Worm (Caenorhabditis elegans): ENCODE measurements around the gene hex-1.

Gene hex-1

DNA sequence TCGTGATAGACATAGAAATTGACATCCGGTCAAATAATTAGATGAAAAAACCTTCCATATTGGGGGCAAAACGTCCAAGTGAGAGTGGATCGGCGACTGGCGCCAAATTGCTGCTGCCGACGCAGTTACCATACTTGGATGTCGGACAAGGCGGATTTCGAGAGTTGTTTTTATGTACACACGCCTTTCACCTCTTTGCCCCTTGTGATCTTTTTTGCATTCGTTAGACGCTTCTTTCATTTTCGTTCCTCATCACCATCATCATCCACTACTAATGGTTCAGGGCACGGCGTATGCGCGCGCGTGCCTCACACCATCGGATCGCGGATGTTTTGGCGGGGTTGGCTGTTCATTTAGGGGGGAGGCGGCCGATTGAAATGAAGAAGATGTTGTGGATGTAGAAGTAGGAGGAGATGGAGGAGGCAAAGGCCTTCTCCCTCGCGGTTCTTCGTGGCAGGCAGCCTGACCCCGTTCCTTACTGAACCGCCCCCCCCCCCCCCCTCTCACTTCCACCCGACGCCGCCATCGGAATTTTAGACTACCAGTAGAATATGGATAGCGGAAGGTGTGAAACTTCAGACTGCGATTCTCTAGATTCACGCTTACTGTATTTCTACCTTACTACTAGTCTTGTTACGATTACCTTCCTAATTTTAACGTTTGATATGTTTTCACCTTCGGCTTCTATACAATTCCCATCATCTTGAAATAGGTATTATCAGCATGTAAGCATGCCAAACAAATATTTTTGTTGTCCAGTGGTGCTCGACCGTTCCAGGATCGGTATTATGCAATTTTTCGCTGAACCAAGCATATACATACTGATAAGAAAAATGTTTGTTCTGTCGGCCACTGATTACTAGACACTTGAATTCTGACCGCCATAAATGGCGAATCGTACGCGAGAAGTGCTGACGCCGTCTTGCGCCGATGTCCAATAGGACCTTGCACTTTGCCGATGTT is 7.3 kb upstream of the hex-1 start:
- no peak for TF ChIP-seq unc-62 (GFP tag; optimal IDR thresholded peaks at IDR 0.05)

DNA sequence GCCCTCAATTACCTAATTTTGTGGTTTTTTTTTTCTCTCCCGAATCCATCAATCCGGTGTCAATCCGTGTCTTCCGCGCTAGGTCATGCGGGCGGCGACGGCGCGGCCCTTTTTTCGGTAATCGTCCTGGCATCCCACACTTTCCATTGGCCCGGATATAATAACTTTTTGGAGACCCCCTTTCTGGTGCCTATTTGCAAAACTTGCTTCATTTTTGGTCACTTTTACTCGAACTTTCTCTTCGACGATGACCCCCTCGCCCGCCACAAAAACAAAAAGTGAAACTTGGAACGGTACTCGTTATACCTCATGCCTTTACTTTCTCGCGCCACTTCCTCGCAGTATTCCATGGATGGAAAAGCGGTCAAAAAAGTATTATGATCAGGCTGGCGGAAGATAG is 6.5 kb upstream of the hex-1 start:
- no peak for TF ChIP-seq unc-62 (GFP tag; optimal IDR thresholded peaks at IDR 0.05)

DNA sequence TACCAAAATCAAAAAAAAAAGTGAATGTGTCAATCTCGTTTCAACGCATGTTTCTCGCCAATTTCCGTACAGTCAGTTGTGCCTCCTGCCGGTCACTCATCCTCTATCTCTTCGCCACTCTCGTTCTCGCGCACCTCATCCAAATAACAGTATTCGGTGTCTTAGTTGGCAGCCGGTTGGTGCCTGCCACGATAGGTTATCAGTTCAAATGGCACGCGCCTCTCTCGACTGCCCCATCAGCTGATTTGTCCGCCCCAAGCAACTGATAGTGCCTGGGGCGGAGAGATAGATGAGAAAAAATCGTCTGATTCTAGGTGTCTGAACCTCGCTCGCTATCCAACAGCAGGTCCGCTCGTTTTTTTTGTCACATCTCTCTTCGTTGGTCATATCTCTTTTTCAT is 5.8 kb upstream of the hex-1 start:
- TF ChIP-seq unc-62 (GFP tag; optimal IDR thresholded peaks at IDR 0.05): no peak

DNA sequence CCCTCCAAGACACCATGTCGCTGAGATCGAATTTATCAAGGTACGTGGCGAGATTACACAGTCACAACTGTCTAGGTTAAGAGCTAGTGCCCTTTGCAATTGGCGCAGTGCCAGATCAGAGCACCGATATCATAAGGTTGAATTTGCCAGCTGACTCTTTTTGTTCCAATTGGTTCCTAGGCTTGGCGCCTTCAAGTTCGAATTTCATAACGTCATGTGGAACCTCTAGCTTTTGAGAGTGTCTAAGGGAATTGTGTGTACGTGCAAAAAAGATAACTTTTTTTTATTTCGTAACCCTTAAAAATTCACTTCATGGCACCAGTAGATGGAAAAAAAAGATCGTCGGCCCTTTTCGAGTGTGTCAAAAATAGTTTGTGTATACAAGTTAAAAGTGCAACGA is 4.7 kb upstream of the hex-1 start:
- TF ChIP-seq unc-62 (GFP tag; optimal IDR thresholded peaks at IDR 0.05): no peak

DNA sequence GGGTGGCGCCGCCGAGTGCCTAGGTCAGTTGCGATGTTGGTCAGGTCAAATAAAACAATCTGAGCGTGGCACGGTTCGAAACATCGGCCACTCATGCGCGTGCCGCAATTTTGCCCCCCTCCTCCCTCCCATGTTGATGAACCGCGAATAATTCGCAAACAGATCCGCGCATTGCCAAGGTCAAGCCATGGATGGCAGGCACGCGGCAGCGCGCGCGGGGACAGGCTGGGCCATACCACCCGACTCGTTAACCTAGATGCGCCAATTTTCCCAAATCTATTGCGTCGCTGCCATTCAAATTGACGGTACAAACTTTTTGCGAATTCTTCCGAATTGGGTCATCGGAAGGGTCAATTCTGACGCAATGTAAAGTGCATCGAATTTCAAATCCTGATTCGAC is 4.3 kb upstream of the hex-1 start:
- TF ChIP-seq unc-62 (GFP tag; optimal IDR thresholded peaks at IDR 0.05): no peak

DNA sequence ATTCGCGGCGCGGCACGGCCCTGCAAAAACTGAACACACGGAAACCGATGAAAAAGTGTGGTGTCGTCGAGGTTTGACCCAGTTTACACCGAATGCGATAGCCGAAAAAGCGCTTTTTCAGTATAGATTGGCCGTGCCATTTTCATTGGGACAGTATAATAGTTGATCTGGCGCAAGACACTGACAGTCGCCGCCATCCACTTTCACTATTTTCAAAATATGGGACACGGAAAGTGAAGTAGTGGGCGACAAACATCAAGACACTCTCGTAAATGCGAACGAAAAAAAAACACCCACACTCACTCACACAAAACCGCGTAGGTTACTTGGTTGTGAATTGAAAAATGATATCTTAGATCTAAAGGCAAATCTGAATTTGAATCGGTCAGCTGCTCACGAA is 1.9 kb upstream of the hex-1 start:
- TF ChIP-seq unc-62 (GFP tag; optimal IDR thresholded peaks at IDR 0.05): no peak

DNA sequence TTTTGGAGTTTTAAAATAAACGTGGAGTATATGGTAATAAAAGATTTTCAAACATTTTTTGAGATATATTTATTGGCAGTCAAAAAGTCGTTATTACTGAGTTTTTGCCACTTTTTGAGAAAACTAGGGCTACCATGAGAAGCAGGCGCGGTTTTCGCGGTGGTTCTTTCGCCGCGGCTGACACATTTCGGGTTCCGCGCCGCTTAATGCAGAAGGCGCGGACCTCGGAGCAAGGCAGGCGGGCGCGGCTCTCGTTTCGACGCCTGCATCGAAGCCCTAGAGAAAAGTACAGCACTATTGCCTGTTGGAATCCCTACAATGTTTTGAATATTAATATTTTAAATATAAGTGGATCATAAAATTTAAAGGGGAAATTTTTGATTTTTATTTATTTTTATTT is 1.5 kb upstream of the hex-1 start:
- no peak for TF ChIP-seq unc-62 (GFP tag; optimal IDR thresholded peaks at IDR 0.05)

DNA sequence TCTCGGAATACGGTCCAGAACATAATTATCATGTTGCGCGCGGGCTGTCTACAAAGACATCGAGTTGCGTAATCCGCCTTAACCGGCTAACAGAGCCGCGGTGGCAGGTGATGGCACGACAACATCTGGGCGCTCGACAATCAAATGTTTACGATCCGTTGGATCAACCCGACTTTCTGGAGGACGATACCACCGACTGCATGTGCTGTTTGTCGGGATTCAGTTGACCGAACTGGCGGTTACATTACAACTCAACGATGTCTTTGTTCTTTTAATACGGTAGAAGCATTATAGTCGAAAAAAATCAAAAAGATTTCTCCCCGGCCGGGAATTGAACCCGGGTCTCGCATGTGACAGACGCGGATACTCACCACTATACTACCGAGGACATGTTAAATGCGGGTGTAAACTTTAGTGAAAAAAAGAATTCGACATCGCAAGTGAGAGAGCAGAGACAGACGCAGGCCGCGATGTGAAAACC is 6.0 kb downstream of the hex-1 start:
- TF ChIP-seq unc-62 (GFP tag; optimal IDR thresholded peaks at IDR 0.05): no peak

DNA sequence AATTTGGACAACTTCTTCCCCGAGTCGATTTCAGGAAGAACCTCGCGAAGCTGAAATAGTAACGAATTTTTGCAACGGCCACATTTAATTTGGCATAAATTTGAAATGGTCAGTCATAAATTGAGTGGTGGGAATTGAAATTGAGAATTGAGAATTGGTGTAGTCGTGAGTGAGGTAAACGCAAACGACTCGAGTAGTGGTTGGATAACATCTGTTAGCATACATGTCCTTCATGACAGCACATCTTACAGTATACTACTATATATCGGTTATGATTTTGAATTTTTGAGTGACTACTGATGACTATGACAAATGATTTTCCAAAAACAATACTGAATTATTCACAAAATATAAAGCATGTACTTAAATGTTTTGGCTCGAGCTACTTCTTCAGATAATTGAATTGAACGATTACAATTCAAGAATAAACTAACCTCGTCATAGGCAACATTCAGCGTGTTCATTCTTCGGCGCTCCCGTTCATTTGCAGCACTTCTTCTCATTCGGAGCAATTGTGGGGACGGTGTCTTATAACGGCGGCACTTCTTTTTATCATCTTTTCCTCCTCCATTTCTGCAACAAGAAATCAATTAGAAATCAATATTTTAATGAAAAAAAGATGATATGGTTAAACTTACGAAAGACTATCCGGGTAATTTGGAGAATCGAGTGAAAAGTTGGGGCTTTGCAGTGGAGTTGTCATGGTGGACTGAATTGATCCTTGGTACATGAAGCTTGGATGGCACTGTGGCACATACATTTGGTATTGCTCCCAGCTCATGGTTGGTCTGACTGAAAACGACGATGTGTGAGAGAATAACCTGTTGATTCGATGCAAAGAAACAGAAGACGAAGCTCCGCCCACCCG is 8.6 kb downstream of the hex-1 start, which contains the start of gene lin-32:
Gene lin-32 (minus strand): TSS at position 818 of the 868 bp plus-strand sequence.
- no peak for TF ChIP-seq unc-62 (GFP tag; optimal IDR thresholded peaks at IDR 0.05)

DNA sequence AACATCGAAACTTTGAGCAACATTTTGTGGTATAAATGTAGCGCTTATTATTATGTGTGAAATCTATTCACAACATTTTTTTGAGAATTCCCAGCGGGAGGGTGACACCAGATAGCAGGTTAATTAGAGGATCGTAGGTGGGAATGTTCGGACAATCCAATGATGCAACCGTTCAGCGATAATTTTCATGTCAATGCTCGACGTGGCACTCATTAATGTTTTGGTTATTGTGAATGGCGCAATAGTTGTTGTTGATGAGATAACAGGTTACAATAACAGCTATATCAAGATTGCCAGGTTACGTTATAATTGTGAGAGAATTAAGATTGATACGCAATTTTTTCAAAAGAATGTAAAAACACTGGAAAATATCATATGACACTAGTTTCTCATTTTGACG is 10.4 kb downstream of the hex-1 start:
- TF ChIP-seq unc-62 (GFP tag; optimal IDR thresholded peaks at IDR 0.05): no peak

DNA sequence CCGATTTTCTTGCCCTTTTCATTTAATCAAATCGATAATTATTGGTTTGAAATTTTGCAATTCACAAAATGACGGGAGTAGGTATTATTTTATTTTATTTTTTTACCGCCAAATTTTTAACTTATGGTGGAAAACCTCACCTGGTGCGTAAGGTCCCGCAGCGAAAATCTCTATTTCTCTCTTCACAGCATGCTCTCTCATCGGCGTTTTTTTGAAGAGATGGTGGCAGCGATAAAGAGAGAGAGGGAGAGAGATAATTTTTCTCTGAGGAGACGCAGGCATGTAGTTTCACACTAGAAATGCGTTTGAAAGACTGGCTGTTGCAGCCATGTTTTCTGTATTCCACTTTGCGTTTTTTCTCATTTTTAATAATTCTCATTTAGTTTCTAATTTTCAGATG is 13.0 kb downstream of the hex-1 start, which contains the start of gene T14F9.2:
Gene T14F9.2 (plus strand): TSS at position 396 of the 400 bp plus-strand sequence.
- TF ChIP-seq unc-62 (GFP tag; optimal IDR thresholded peaks at IDR 0.05): no peak

DNA sequence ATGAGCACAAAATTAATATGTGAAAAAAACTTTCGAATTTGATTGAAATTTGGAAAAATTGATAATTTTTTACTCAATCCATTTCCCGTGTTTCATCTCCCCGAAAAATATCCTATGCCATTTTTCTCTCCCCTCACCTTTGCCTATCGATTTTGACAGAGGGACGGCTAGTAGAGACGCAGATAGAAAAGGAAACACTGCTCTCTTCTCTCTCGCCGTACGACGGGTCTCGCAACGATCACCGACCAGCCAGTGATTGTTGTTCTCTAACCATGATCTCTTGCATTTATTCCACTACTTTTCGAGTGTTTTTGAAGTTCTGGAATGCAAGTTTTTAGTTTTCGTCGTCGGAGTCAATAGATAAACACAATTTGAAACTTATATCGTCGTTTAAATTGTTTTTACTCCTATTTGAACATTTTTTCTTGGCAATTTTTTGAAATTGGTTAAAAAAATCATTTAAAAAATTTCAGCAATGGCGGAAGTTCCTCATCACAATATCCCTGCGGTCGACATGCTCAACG is 16.6 kb downstream of the hex-1 start, which contains the start of gene vha-15:
Gene vha-15 (plus strand): TSS at position 474 of the 524 bp plus-strand sequence.
- TF ChIP-seq unc-62 (GFP tag; optimal IDR thresholded peaks at IDR 0.05): no peak

DNA sequence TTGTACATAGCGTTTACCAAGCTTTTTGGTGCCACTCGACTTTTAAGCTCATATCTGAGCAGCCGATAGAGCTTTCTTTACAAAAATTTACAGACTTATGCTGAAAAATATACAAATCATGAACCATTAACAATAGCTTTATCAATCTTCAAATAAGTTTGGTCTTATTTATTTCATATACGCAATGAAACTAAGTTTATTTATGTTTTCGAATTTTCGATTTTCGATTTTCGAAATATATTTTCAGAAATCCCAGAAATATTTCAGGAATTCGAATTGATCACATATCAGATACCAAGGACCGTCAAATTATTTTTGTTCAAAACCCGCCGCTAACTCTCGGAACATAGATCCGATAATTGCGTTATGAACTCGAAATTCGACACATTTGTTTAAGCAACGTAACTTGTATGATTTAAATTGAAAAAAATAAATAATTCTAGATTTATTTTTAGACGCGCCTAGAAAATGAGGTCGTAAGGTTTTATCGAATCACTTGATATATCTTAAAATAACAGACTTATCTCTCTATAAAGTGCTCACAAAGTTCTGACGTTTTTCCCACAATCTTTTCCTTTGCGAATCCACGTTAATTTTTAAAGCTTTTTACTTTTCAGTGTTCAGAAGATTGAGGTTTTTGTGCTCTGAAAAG is 20.3 kb downstream of the hex-1 start:
- TF ChIP-seq unc-62 (GFP tag; optimal IDR thresholded peaks at IDR 0.05): no peak

DNA sequence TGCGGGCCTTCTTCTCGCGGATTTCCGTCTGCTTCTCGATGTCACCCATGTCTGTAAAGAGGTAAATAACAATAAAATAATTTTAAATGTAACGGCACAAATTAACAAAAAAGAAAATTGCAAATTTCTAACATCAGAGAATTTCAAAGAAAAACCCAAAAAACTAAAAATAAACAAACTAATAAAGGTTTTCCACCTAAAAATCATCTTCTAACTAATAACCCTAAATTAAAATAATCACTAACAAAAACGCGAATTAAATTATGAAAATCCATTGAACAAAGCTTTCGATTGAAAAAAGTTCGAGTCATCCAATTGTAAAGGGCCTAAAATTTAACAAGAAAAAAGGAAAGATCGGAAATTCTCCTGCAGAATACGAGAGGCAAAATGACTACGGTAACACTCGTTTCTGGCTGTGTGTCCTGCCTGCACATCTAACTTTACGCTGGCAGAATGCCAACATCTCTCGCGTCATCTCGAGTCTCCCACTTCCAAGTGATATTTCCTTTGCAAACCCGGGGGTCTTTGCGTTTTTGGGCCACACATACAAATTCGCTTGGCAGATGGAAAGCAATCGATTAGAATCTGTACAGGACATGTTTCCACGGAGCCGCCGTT is 21.7 kb downstream of the hex-1 start, which contains the start of gene rpl-11.2:
Gene rpl-11.2 (minus strand): TSS at position 51 of the 618 bp plus-strand sequence.
- no peak for TF ChIP-seq unc-62 (GFP tag; optimal IDR thresholded peaks at IDR 0.05)

DNA sequence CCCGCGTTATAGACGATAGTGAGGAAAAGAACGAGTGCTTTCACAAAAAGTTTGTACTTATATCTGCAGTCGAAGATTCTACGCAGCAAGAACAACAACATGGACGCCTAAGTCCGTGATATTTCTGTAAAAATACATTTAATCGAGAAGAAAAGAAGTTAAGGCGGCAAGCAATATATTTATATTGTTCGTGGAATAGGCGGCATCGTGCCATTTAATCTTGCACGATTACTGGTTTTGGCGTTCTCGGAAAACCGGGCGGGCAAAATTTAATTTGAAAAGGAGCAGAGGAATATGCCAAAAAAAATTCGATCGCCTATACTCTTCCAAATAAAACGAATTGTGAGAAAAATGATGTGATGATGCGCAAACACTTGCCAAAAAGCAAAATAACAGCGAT is 26.0 kb downstream of the hex-1 start, which contains the start of gene AH9.1:
Gene AH9.1 (minus strand): TSS at position 101 of the 400 bp plus-strand sequence.
- TF ChIP-seq unc-62 (GFP tag; optimal IDR thresholded peaks at IDR 0.05): no peak

Measured in whole organism, dauer.